Worm (Caenorhabditis elegans): ENCODE results near the gene F48G7.8.
A peak's percentile ranks its signal among the peaks of the same experiment; 100 is the strongest.

ce11 chrV:596923-597322 is 30.6 kb downstream of the F48G7.8 start:
- TF ChIP-seq lin-39 (tag; optimal IDR thresholded peaks at IDR 0.05) (no peak), ceh-16 (tag; optimal IDR thresholded peaks at IDR 0.05) (no peak), unc-39 (tag; optimal IDR thresholded peaks at IDR 0.05) (no peak), fkh-10 (GFP tag; optimal IDR thresholded peaks at IDR 0.05) (no peak), nhr-11 (tag; optimal IDR thresholded peaks at IDR 0.05) (no peak), eor-1 (tag; optimal IDR thresholded peaks at IDR 0.05) (no peak), nhr-76 (tag; optimal IDR thresholded peaks at IDR 0.05) (no peak), nhr-25 (tag; optimal IDR thresholded peaks at IDR 0.05) (peak; percentile 40), ama-1 (optimal IDR thresholded peaks at IDR 0.05) (no peak), pha-4 (tag; optimal IDR thresholded peaks at IDR 0.05) (no peak)

Data from whole organism, L3 larva.